Worm (Caenorhabditis elegans): ENCODE results near the gene ipla-5.

ipla-5 gene

ce11 chrIV:8743654-8744332, 28.7 kb downstream of the ipla-5 start, which contains the start of gene F21D5.7:
Gene F21D5.7 (minus strand): TSS chrIV:8743704.
- TF ChIP-seq sdz-38 (tag; optimal IDR thresholded peaks at IDR 0.05): no peak
- peak; percentile 24 for TF ChIP-seq unc-62 (GFP tag; optimal IDR thresholded peaks at IDR 0.05)
- no peak for TF ChIP-seq sea-2 (GFP tag; IDR thresholded peaks at IDR 0.05)
- no peak for TF ChIP-seq B0261.1 (tag; optimal IDR thresholded peaks at IDR 0.05)
- TF ChIP-seq mes-4 (tag; optimal IDR thresholded peaks at IDR 0.05): no peak
- TF ChIP-seq F49E8.2 (tag; optimal IDR thresholded peaks at IDR 0.05; ENCODE audit: insufficient read depth): no peak
- TF ChIP-seq ztf-22 (GFP tag; optimal IDR thresholded peaks at IDR 0.05): no peak
- no peak for TF ChIP-seq lin-40 (tag; optimal IDR thresholded peaks at IDR 0.05)
- TF ChIP-seq bed-1 (GFP tag; IDR thresholded peaks at IDR 0.05): no peak
- TF ChIP-seq hmg-1.2 (GFP tag; IDR thresholded peaks at IDR 0.05): peak; percentile 52
- no peak for TF ChIP-seq snpc-1.1 (tag; optimal IDR thresholded peaks at IDR 0.05; ENCODE audit: insufficient read depth)
- TF ChIP-seq Y67H2A.10 (GFP tag; conservative IDR thresholded peaks at IDR 0.05): no peak
- TF ChIP-seq F52B5.7 (tag; optimal IDR thresholded peaks at IDR 0.05): no peak
- TF ChIP-seq attf-5 (GFP tag; optimal IDR thresholded peaks at IDR 0.05): peak; percentile 90
- 0 out of 2 replicates have a peak, but pooled peaks have one; percentile 64 for TF ChIP-seq pbrm-1 (GFP tag; IDR thresholded peaks at IDR 0.05)
- TF ChIP-seq ztf-28 (GFP tag; IDR thresholded peaks at IDR 0.05): no peak
- no peak for TF ChIP-seq somi-1 (GFP tag; optimal IDR thresholded peaks at IDR 0.05)
- TF ChIP-seq athp-1 (tag; optimal IDR thresholded peaks at IDR 0.05): no peak
- no peak for TF ChIP-seq egl-44 (GFP tag; IDR thresholded peaks at IDR 0.05)
- no peak for TF ChIP-seq nhr-120 (GFP tag; IDR thresholded peaks at IDR 0.05)
- TF ChIP-seq unc-130 (GFP tag; optimal IDR thresholded peaks at IDR 0.05): no peak
- peak; percentile 97 for TF ChIP-seq let-607 (tag; optimal IDR thresholded peaks at IDR 0.05)
- TF ChIP-seq pha-4 (tag; optimal IDR thresholded peaks at IDR 0.05): peak; percentile 25
- peak; percentile 29; the same call in 1 of the 2 replicates for TF ChIP-seq hmg-20 (GFP tag; IDR thresholded peaks at IDR 0.05)
- TF ChIP-seq F23B12.7 (tag; optimal IDR thresholded peaks at IDR 0.05; ENCODE audit: insufficient read depth): peak; percentile 63
- no peak for TF ChIP-seq mel-28 (tag; optimal IDR thresholded peaks at IDR 0.05; ENCODE audit: borderline replicate concordance)
- TF ChIP-seq chd-7 (tag; optimal IDR thresholded peaks at IDR 0.05): no peak
- TF ChIP-seq die-1 (tag; optimal IDR thresholded peaks at IDR 0.05): no peak
- no peak for TF ChIP-seq lag-1 (GFP tag; IDR thresholded peaks at IDR 0.05)
- TF ChIP-seq F10E7.11 (tag; optimal IDR thresholded peaks at IDR 0.05): no peak
- no peak for TF ChIP-seq ztf-6 (GFP tag; IDR thresholded peaks at IDR 0.05)
- peak; percentile 55 for TF ChIP-seq lsl-1 (GFP tag; optimal IDR thresholded peaks at IDR 0.05)
- TF ChIP-seq hlh-12 (tag; optimal IDR thresholded peaks at IDR 0.05): no peak
- no peak for TF ChIP-seq attf-6 (GFP tag; IDR thresholded peaks at IDR 0.05)
- no peak for TF ChIP-seq nhr-179 (tag; optimal IDR thresholded peaks at IDR 0.05)
- no peak for TF ChIP-seq T26A5.8 (tag; optimal IDR thresholded peaks at IDR 0.05)
- no peak for TF ChIP-seq T07F8.4 (tag; optimal IDR thresholded peaks at IDR 0.05)
- TF ChIP-seq ets-4 (GFP tag; optimal IDR thresholded peaks at IDR 0.05): no peak
- no peak for TF ChIP-seq xnd-1 (tag; optimal IDR thresholded peaks at IDR 0.05)
- no peak for TF ChIP-seq aptf-2 (GFP tag; conservative IDR thresholded peaks at IDR 0.05)
- peak; percentile 71; the same call in 1 of the 2 replicates for TF ChIP-seq K11D2.4 (GFP tag; IDR thresholded peaks at IDR 0.05)
- TF ChIP-seq lin-54 (GFP tag; optimal IDR thresholded peaks at IDR 0.05): peak; percentile 89
- peak; percentile 37 for TF ChIP-seq efl-1 (GFP tag; optimal IDR thresholded peaks at IDR 0.05)
- peak; percentile 13 for TF ChIP-seq dpl-1 (GFP tag; optimal IDR thresholded peaks at IDR 0.05)
- TF ChIP-seq C06A6.2 (GFP tag; conservative IDR thresholded peaks at IDR 0.05): no peak
- TF ChIP-seq ceh-40 (GFP tag; IDR thresholded peaks at IDR 0.05): no peak
- TF ChIP-seq B0019.2 (GFP tag; conservative IDR thresholded peaks at IDR 0.05): no peak
- TF ChIP-seq him-1 (tag; optimal IDR thresholded peaks at IDR 0.05): no peak

Measured in whole organism, young adult.